Fruit fly (Drosophila melanogaster) whole organism, wandering third instar larva: ENCODE data around the gene epsilonCOP.

Experiments used
- CG32264 ChIP-seq: fragments of 200-800 bp; sonication (Bioruptor generic); optimal IDR thresholded peaks from 2 replicates; lab custom pipeline; 2016; ENCODE audit warnings: missing biosample characterization, missing genetic modification characterization
- CrebA ChIP-seq: fragments of 200-800 bp; sonication (Bioruptor generic); optimal IDR thresholded peaks from 2 replicates; lab custom pipeline; 2016; ENCODE audit warnings: missing biosample characterization, mild to moderate bottlenecking, missing genetic modification characterization, borderline replicate concordance
- Dif ChIP-seq: fragments of 200-275, 200-300 bp; sonication (Bioruptor generic); optimal IDR thresholded peaks from 2 replicates; lab custom pipeline; 2018; ENCODE audit warnings: missing biosample characterization, missing genetic modification characterization; ENCODE audit not compliant: partially characterized antibody
- Hr83 ChIP-seq: fragments of 200-300 bp; sonication (Bioruptor generic); optimal IDR thresholded peaks from 2 replicates; lab custom pipeline; 2016; ENCODE audit warnings: missing biosample characterization, mild to moderate bottlenecking, missing genetic modification characterization, moderate library complexity; ENCODE audit not compliant: poor library complexity, severe bottlenecking
- Jra ChIP-seq: sonication (Bioruptor generic); optimal IDR thresholded peaks from 2 replicates; lab custom pipeline; 2016; ENCODE audit warnings: missing biosample characterization, missing genetic modification characterization
- N ChIP-seq: fragments of >200 bp; optimal IDR thresholded peaks from 2 replicates; lab custom pipeline; 2018; ENCODE audit warnings: missing biosample characterization, missing external identifiers, missing genetic modification characterization
- brk ChIP-seq: fragments of 200-800 bp; sonication (Bioruptor generic); optimal IDR thresholded peaks from 2 replicates; lab custom pipeline; 2016; ENCODE audit warnings: missing biosample characterization, mild to moderate bottlenecking, missing genetic modification characterization
- dmrt93B ChIP-seq: fragments of 200-800 bp; sonication (Bioruptor generic); optimal IDR thresholded peaks from 2 replicates; lab custom pipeline; 2018; ENCODE audit warnings: missing biosample characterization, mild to moderate bottlenecking, missing genetic modification characterization
- foxo ChIP-seq, 2 experiments: fragments of 200-800 bp; sonication (Bioruptor generic); optimal IDR thresholded peaks; 2 replicates in 1 of 2; 3 replicates in 1 of 2; lab custom pipeline; 2016 to 2017; ENCODE audit warnings: missing biosample characterization in 2 of 2, missing genetic modification characterization in 2 of 2
- lola ChIP-seq: fragments of >200 bp; optimal IDR thresholded peaks from 2 replicates; lab custom pipeline; 2017; ENCODE audit warnings: missing biosample characterization, missing genetic modification characterization
- sage ChIP-seq: fragments of 200-800 bp; sonication (Bioruptor generic); optimal IDR thresholded peaks from 2 replicates; lab custom pipeline; 2016; ENCODE audit warnings: missing biosample characterization, mild to moderate bottlenecking, missing genetic modification characterization
- sv ChIP-seq: fragments of 200-800 bp; sonication (Bioruptor generic); optimal IDR thresholded peaks from 3 replicates; lab custom pipeline; 2016; ENCODE audit warnings: missing biosample characterization, missing genetic modification characterization
- usp ChIP-seq: fragments of >200 bp; optimal IDR thresholded peaks from 2 replicates; lab custom pipeline; 2017; ENCODE audit warnings: missing biosample characterization, missing genetic modification characterization

- TF ChIP-seq lola (no peak), foxo (GFP tag; optimal IDR thresholded peaks at IDR 0.05; lab: Kevin White, UChicago) (no peak), dmrt93B (GFP tag; lab: Kevin White, UChicago) (no peak), Hr83 (GFP tag; lab: Kevin White, UChicago) (no peak), brk (GFP tag; lab: Kevin White, UChicago) (no peak), CG32264 (no peak), N (no peak), usp (no peak), sv (no peak), Dif (GFP tag; lab: Kevin White, UChicago) (no peak), Jra (GFP tag; lab: Kevin White, UChicago) (no peak), CrebA (GFP tag; lab: Kevin White, UChicago) (no peak), sage (GFP tag; lab: Kevin White, UChicago) (no peak)
Measured at dm6 chr2L:6496753-6497152, 7.9 kb downstream of the epsilonCOP start, which contains the start of gene CG9550.
